Worm (Caenorhabditis elegans) whole organism, L4/young adult: Measurements from ENCODE around the gene rpl-21.

ENCODE experiments used
- W03F9.2 ChIP-seq: fragments of 150-350 bp; optimal IDR thresholded peaks from 2 replicates; lab custom pipeline; 2014; ENCODE audit warnings: missing biosample characterization, missing genetic modification characterization
- dao-5 ChIP-seq: sonication (generic microtip); optimal IDR thresholded peaks from 2 replicates; lab custom pipeline; 2016; ENCODE audit warnings: missing genotype, missing genetic modification characterization, moderate library complexity, missing compliant biosample characterization
- him-1 ChIP-seq: sonication (generic microtip); optimal IDR thresholded peaks from 2 replicates; lab custom pipeline; 2016; ENCODE audit warnings: missing genotype, missing genetic modification reagents, missing genetic modification characterization, missing compliant biosample characterization

ce11 chrIII:8121923-8122322, 8.1 kb downstream of the rpl-21 start:
- no peak for TF ChIP-seq him-1 (tag; lab: Kevin White, UChicago)
- TF ChIP-seq dao-5 (tag; lab: Kevin White, UChicago) = no peak
- TF ChIP-seq W03F9.2 (tag; lab: Kevin White, UChicago) = no peak
